Worm (Caenorhabditis elegans) whole organism, L2 larva: ENCODE results near the gene rab-19.
A peak's percentile ranks its signal among the peaks of the same experiment; 100 is the strongest.

Source experiments
- C34F6.9 ChIP-seq: fragments of 150-350 bp; optimal IDR thresholded peaks from 2 replicates; lab custom pipeline; 2014; ENCODE audit warnings: missing biosample characterization, missing genetic modification characterization
- F13H6.1 ChIP-seq: sonication (generic microtip); optimal IDR thresholded peaks from 2 replicates; lab custom pipeline; 2016; ENCODE audit warnings: missing genetic modification characterization, missing compliant biosample characterization
- R02D3.7 ChIP-seq: fragments of 150-350 bp; optimal IDR thresholded peaks from 2 replicates; lab custom pipeline; 2014; ENCODE audit warnings: missing biosample characterization, missing genetic modification characterization
- Y55F3AM.14 ChIP-seq: fragments of 200-800 bp; sonication (Bioruptor generic); optimal IDR thresholded peaks from 2 replicates; lab custom pipeline; 2018; ENCODE audit warnings: mild to moderate bottlenecking, missing genetic modification characterization, missing compliant biosample characterization
- ZK546.5 ChIP-seq: sonication (generic microtip); optimal IDR thresholded peaks from 2 replicates; lab custom pipeline; 2017; ENCODE audit warnings: missing biosample characterization, missing genetic modification characterization
- alr-1 ChIP-seq: fragments of 150-350 bp; optimal IDR thresholded peaks from 2 replicates; lab custom pipeline; 2014; ENCODE audit warnings: missing biosample characterization, missing genetic modification characterization
- aly-2 ChIP-seq: fragments of 150-350 bp; optimal IDR thresholded peaks from 2 replicates; lab custom pipeline; 2014; ENCODE audit warnings: missing biosample characterization, missing genetic modification characterization
- ama-1 ChIP-seq: fragments of 150-350 bp; optimal IDR thresholded peaks from 2 replicates; lab custom pipeline; 2018; ENCODE audit warnings: inconsistent platforms
- blmp-1 ChIP-seq: sonication (generic microtip); optimal IDR thresholded peaks from 2 replicates; lab custom pipeline; 2017; ENCODE audit warnings: missing genetic modification characterization, mild to moderate bottlenecking, missing compliant biosample characterization, antibody characterized with exemption, moderate library complexity; ENCODE audit not compliant: insufficient read depth
- ceh-16 ChIP-seq: fragments of 150-350 bp; optimal IDR thresholded peaks from 2 replicates; lab custom pipeline; 2014; ENCODE audit warnings: missing biosample characterization, missing genetic modification characterization
- crh-2 ChIP-seq: sonication (generic microtip); optimal IDR thresholded peaks from 2 replicates; lab custom pipeline; 2017; ENCODE audit warnings: missing biosample characterization, missing genetic modification characterization
- dmd-4 ChIP-seq: sonication (generic microtip); optimal IDR thresholded peaks from 2 replicates; lab custom pipeline; 2017; ENCODE audit warnings: missing biosample characterization, missing genetic modification characterization
- egl-27 ChIP-seq: sonication (generic microtip); optimal IDR thresholded peaks from 3 replicates; lab custom pipeline; 2017; ENCODE audit warnings: missing biosample characterization, missing genetic modification reagents, missing genetic modification characterization
- elt-1 ChIP-seq: fragments of 150-350 bp; optimal IDR thresholded peaks from 2 replicates; lab custom pipeline; 2014; ENCODE audit warnings: missing biosample characterization, missing genetic modification characterization
- elt-3 ChIP-seq: sonication (generic microtip); optimal IDR thresholded peaks from 2 replicates; lab custom pipeline; 2017; ENCODE audit warnings: missing biosample characterization, missing genetic modification characterization
- fos-1 ChIP-seq: fragments of 150-350 bp; optimal IDR thresholded peaks from 2 replicates; lab custom pipeline; 2014; ENCODE audit warnings: missing biosample characterization, missing genetic modification characterization
- gmeb-1 ChIP-seq: fragments of 150-350 bp; optimal IDR thresholded peaks from 2 replicates; lab custom pipeline; 2014; ENCODE audit warnings: missing biosample characterization, missing genetic modification characterization
- lin-11 ChIP-seq: fragments of 150-350 bp; sonication (generic microtip); optimal IDR thresholded peaks from 2 replicates; lab custom pipeline; 2014; ENCODE audit warnings: missing biosample characterization, missing genetic modification characterization, inconsistent platforms, mixed read lengths
- lin-13 ChIP-seq: fragments of 150-350 bp; optimal IDR thresholded peaks from 2 replicates; lab custom pipeline; 2014; ENCODE audit warnings: missing biosample characterization, missing genetic modification reagents, missing genetic modification characterization
- lin-39 ChIP-seq: fragments of 150-350 bp; optimal IDR thresholded peaks from 2 replicates; lab custom pipeline; 2014; ENCODE audit warnings: missing biosample characterization, missing genetic modification reagents, missing genetic modification characterization
- lsy-2 ChIP-seq, 2 experiments: fragments of 150-350 bp in 1 of 2; sonication (generic microtip) in 1 of 2; optimal IDR thresholded peaks; 2 replicates each; lab custom pipeline; 2014 to 2017; ENCODE audit warnings: missing biosample characterization in 2 of 2, missing genetic modification characterization in 2 of 2
- mab-5 ChIP-seq: fragments of 150-350 bp; optimal IDR thresholded peaks from 2 replicates; lab custom pipeline; 2014; ENCODE audit warnings: missing biosample characterization, missing genetic modification characterization
- mbf-1 ChIP-seq: sonication (generic microtip); optimal IDR thresholded peaks from 2 replicates; lab custom pipeline; 2017; ENCODE audit warnings: missing biosample characterization, missing genetic modification characterization
- mdl-1 ChIP-seq, 2 experiments: fragments of 150-350 bp in 1 of 2; sonication (generic microtip) in 1 of 2; optimal IDR thresholded peaks; 2 replicates each; lab custom pipeline; 2017; ENCODE audit warnings: missing biosample characterization in 2 of 2, missing genetic modification characterization in 2 of 2
- nhr-10 ChIP-seq: sonication (generic microtip); optimal IDR thresholded peaks from 2 replicates; lab custom pipeline; 2017; ENCODE audit warnings: missing biosample characterization, missing genetic modification characterization
- nhr-11 ChIP-seq: fragments of 150-350 bp; optimal IDR thresholded peaks from 2 replicates; lab custom pipeline; 2014; ENCODE audit warnings: missing biosample characterization, missing genetic modification characterization
- nhr-12 ChIP-seq: fragments of 150-350 bp; optimal IDR thresholded peaks from 2 replicates; lab custom pipeline; 2014; ENCODE audit warnings: missing biosample characterization, missing genetic modification characterization
- nhr-129 ChIP-seq: fragments of 150-350 bp; optimal IDR thresholded peaks from 2 replicates; lab custom pipeline; 2014; ENCODE audit warnings: missing biosample characterization, missing genetic modification characterization
- nhr-21 ChIP-seq: fragments of 150-350 bp; optimal IDR thresholded peaks from 2 replicates; lab custom pipeline; 2014; ENCODE audit warnings: missing biosample characterization, missing genetic modification characterization
- nhr-23 ChIP-seq: fragments of 150-350 bp; optimal IDR thresholded peaks from 2 replicates; lab custom pipeline; 2014; ENCODE audit warnings: missing biosample characterization, missing genetic modification reagents, missing genetic modification characterization
- nhr-237 ChIP-seq: fragments of 150-350 bp; optimal IDR thresholded peaks from 2 replicates; lab custom pipeline; 2014; ENCODE audit warnings: missing biosample characterization, missing genetic modification characterization
- nhr-25 ChIP-seq: fragments of 150-350 bp; sonication (generic microtip); optimal IDR thresholded peaks from 3 replicates; lab custom pipeline; 2014; ENCODE audit warnings: missing biosample characterization, missing genetic modification characterization
- nhr-6 ChIP-seq: fragments of 150-350 bp; optimal IDR thresholded peaks from 2 replicates; lab custom pipeline; 2014; ENCODE audit warnings: missing biosample characterization, missing genetic modification characterization
- peb-1 ChIP-seq: fragments of 150-350 bp; optimal IDR thresholded peaks from 2 replicates; lab custom pipeline; 2014; ENCODE audit warnings: missing biosample characterization, missing genetic modification characterization
- sem-4 ChIP-seq: fragments of 150-350 bp; optimal IDR thresholded peaks from 2 replicates; lab custom pipeline; 2014; ENCODE audit warnings: missing biosample characterization, missing genetic modification reagents, missing genetic modification characterization
- sma-3 ChIP-seq: sonication (generic microtip); optimal IDR thresholded peaks from 2 replicates; lab custom pipeline; 2016; ENCODE audit warnings: missing genetic modification reagents, missing genetic modification characterization, missing compliant biosample characterization
- sma-9 ChIP-seq, 2 experiments: fragments of 150-350 bp in 1 of 2; sonication (generic microtip) in 1 of 2; optimal IDR thresholded peaks; 2 replicates each; lab custom pipeline; 2014 to 2016; ENCODE audit warnings: missing genetic modification characterization in 2 of 2, mild to moderate bottlenecking in 1 of 2, missing biosample characterization in 1 of 2, missing compliant biosample characterization in 1 of 2, missing genetic modification reagents in 1 of 2, moderate library complexity in 1 of 2
- snpc-4 ChIP-seq: fragments of 150-350 bp; optimal IDR thresholded peaks from 2 replicates; lab custom pipeline; 2014; ENCODE audit warnings: missing biosample characterization, missing genetic modification characterization
- unc-39 ChIP-seq: fragments of 150-350 bp; optimal IDR thresholded peaks from 2 replicates; lab custom pipeline; 2014; ENCODE audit warnings: missing biosample characterization, missing genetic modification characterization
- unc-55 ChIP-seq: fragments of 150-350 bp; sonication (generic microtip); optimal IDR thresholded peaks from 3 replicates; lab custom pipeline; 2014; ENCODE audit warnings: missing biosample characterization, missing genetic modification reagents, missing genetic modification characterization
- unc-62 ChIP-seq: fragments of 150-350 bp; optimal IDR thresholded peaks from 2 replicates; lab custom pipeline; 2014; ENCODE audit warnings: missing biosample characterization, missing genetic modification reagents, missing genetic modification characterization
- zag-1 ChIP-seq: fragments of 150-350 bp; optimal IDR thresholded peaks from 2 replicates; lab custom pipeline; 2014; ENCODE audit warnings: missing biosample characterization, missing genetic modification characterization
- ztf-11 ChIP-seq: sonication (generic microtip); optimal IDR thresholded peaks from 2 replicates; lab custom pipeline; 2017; ENCODE audit warnings: missing biosample characterization, missing genetic modification characterization
- ztf-4 ChIP-seq: fragments of 150-350 bp; optimal IDR thresholded peaks from 2 replicates; lab custom pipeline; 2014; ENCODE audit warnings: missing biosample characterization, missing genetic modification characterization

Gene rab-19

ce11 chrIV:13396375-13396774 is 12.2 kb upstream of the rab-19 start (continued):
- TF ChIP-seq ceh-16 (no peak), fos-1 (tag; lab: Kevin White, UChicago) (peak; percentile 35), nhr-129 (tag; lab: Kevin White, UChicago) (peak; percentile 73), mdl-1 (tag; optimal IDR thresholded peaks at IDR 0.05; lab: Kevin White, UChicago) (no peak), unc-39 (tag; lab: Kevin White, UChicago) (no peak), gmeb-1 (no peak), sma-3 (GFP tag; lab: Kevin White, UChicago) (peak; percentile 20), R02D3.7 (tag; lab: Kevin White, UChicago) (no peak), mab-5 (tag; lab: Kevin White, UChicago) (no peak), elt-3 (no peak), elt-1 (tag; lab: Kevin White, UChicago) (no peak), lin-13 (no peak)

- TF ChIP-seq lin-39 (tag; lab: Kevin White, UChicago) (no peak), unc-39 (tag; lab: Kevin White, UChicago) (no peak), nhr-10 (tag; lab: Kevin White, UChicago) (no peak), nhr-21 (tag; lab: Kevin White, UChicago) (peak; percentile 93), nhr-12 (tag; lab: Kevin White, UChicago) (no peak), gmeb-1 (peak; percentile 69), sma-3 (GFP tag; lab: Kevin White, UChicago) (peak; percentile 97), R02D3.7 (tag; lab: Kevin White, UChicago) (no peak), fos-1 (tag; lab: Kevin White, UChicago) (peak; percentile 81), blmp-1 (tag; lab: Kevin White, UChicago) (peak; percentile 60), peb-1 (tag; lab: Kevin White, UChicago) (no peak), elt-1 (tag; lab: Kevin White, UChicago) (no peak), nhr-237 (tag; lab: Kevin White, UChicago) (no peak), nhr-23 (no peak), nhr-25 (peak; percentile 91), nhr-6 (tag; lab: Kevin White, UChicago) (peak; percentile 31), nhr-11 (no peak), egl-27 (peak; percentile 94), alr-1 (tag; lab: Kevin White, UChicago) (no peak), lin-13 (peak; percentile 76), sem-4 (tag; lab: Kevin White, UChicago) (peak; percentile 83), ama-1 (lab: Kevin White, UChicago) (no peak), crh-2 (tag; lab: Kevin White, UChicago) (peak; percentile 89), unc-62 (GFP tag; lab: Kevin White, UChicago) (no peak), nhr-129 (tag; lab: Kevin White, UChicago) (peak; percentile 100), snpc-4 (tag; lab: Kevin White, UChicago) (peak; percentile 31), ztf-4 (tag; lab: Kevin White, UChicago) (no peak), mbf-1 (tag; lab: Kevin White, UChicago) (no peak), unc-55 (GFP tag; lab: Kevin White, UChicago) (peak; percentile 86), sma-9 (GFP tag; optimal IDR thresholded peaks at IDR 0.05; lab: Kevin White, UChicago) (peak; percentile 99), sma-9 (tag; optimal IDR thresholded peaks at IDR 0.05; lab: Kevin White, UChicago) (peak; percentile 33), mab-5 (tag; lab: Kevin White, UChicago) (no peak), ZK546.5 (no peak), ceh-16 (peak; percentile 9), F13H6.1 (tag; lab: Kevin White, UChicago) (peak; percentile 91), Y55F3AM.14 (GFP tag; lab: Kevin White, UChicago) (peak; percentile 85), lsy-2 (tag; optimal IDR thresholded peaks at IDR 0.05; lab: Kevin White, UChicago) (peak in 1 of 2 experiments; percentile 85), ztf-11 (tag; lab: Kevin White, UChicago) (no peak), mdl-1 (tag; optimal IDR thresholded peaks at IDR 0.05; lab: Kevin White, UChicago) (peak; percentile 73 to 91), C34F6.9 (tag; lab: Kevin White, UChicago) (peak; percentile 87), lin-11 (peak; percentile 70), zag-1 (tag; lab: Kevin White, UChicago) (peak; percentile 69), dmd-4 (tag; lab: Kevin White, UChicago) (no peak), elt-3 (no peak), aly-2 (no peak)
- TF ChIP-seq, all 48 proteins: peak for 23
Observed at ce11 chrIV:13395255-13395654, 11.1 kb upstream of the rab-19 start.
